Worm (Caenorhabditis elegans): ENCODE results near the gene F33C8.2.

- no peak for TF ChIP-seq ama-1 (optimal IDR thresholded peaks at IDR 0.05)
- no peak for TF ChIP-seq hmg-4 (GFP tag; optimal IDR thresholded peaks at IDR 0.05)
Observed at ce11 chrX:14740019-14740418, 18.8 kb downstream of the F33C8.2 start, which contains the start of gene C05G5.1.
